Fruit fly (Drosophila melanogaster): Measurements from ENCODE around the gene ATPsynCF6.

Gene ATPsynCF6

dm6 chr3R:23335577-23335976 is 20.3 kb downstream of the ATPsynCF6 start (continued):
- TF ChIP-seq Dbx (GFP tag; IDR thresholded peaks at IDR 0.05) (peak; percentile 84), CG11696 (GFP tag; IDR thresholded peaks at IDR 0.05) (peak; percentile 56; the same call in 1 of the 2 replicates), tio (GFP tag; optimal IDR thresholded peaks at IDR 0.05) (peak; percentile 62), Opbp (GFP tag; IDR thresholded peaks at IDR 0.05; ENCODE audit: partially characterized antibody) (no peak), CG12299 (tag; optimal IDR thresholded peaks at IDR 0.05) (peak; percentile 67), Optix (GFP tag; IDR thresholded peaks at IDR 0.05) (0 out of 3 replicates have a peak, but pooled peaks have one; percentile 37), chn (GFP tag; optimal IDR thresholded peaks at IDR 0.05) (no peak), pnt (GFP tag; optimal IDR thresholded peaks at IDR 0.05) (no peak), abd-A (tag; optimal IDR thresholded peaks at IDR 0.05) (no peak), Ets65A (GFP tag) (peak; percentile 75), CG13123 (GFP tag; optimal IDR thresholded peaks at IDR 0.05) (no peak), CG9727 (GFP tag; optimal IDR thresholded peaks at IDR 0.05) (peak; percentile 87), CTCF (GFP tag; optimal IDR thresholded peaks at IDR 0.05) (no peak), luna (GFP tag; optimal IDR thresholded peaks at IDR 0.05) (no peak), Vsx1 (GFP tag; optimal IDR thresholded peaks at IDR 0.05) (peak; percentile 58), Fer1 (GFP tag; optimal IDR thresholded peaks at IDR 0.05) (peak; percentile 93), CG11247 (GFP tag; IDR thresholded peaks at IDR 0.05) (peak; percentile 67; the same call in 1 of the 2 replicates), CG18599 (GFP tag; optimal IDR thresholded peaks at IDR 0.05) (peak; percentile 94), CG4404 (GFP tag; IDR thresholded peaks at IDR 0.05) (0 out of 2 replicates have a peak, but pooled peaks have one; percentile 23), CG15269 (tag; optimal IDR thresholded peaks at IDR 0.05) (peak; percentile 87), amos (GFP tag; IDR thresholded peaks at IDR 0.05; ENCODE audit: partially characterized antibody) (no peak), pho (GFP tag; optimal IDR thresholded peaks at IDR 0.05) (no peak), unpg (GFP tag; optimal IDR thresholded peaks at IDR 0.05) (peak; percentile 79), CG14441 (GFP tag; IDR thresholded peaks at IDR 0.05) (peak; percentile 25; the same call in 1 of the 2 replicates), tap (tag; optimal IDR thresholded peaks at IDR 0.05) (peak; percentile 67), Dp (GFP tag; optimal IDR thresholded peaks at IDR 0.05) (no peak), CG10267 (tag; optimal IDR thresholded peaks at IDR 0.05) (peak; percentile 70), CG17568 (GFP tag; optimal IDR thresholded peaks at IDR 0.05) (peak; percentile 18), CG16779 (GFP tag; IDR thresholded peaks at IDR 0.05) (no peak), CG2199 (GFP tag; IDR thresholded peaks at IDR 0.05) (no peak), CG7839 (tag; optimal IDR thresholded peaks at IDR 0.05) (peak; percentile 83), az2 (GFP tag; optimal IDR thresholded peaks at IDR 0.05) (peak; percentile 54), CG2875 (GFP tag; optimal IDR thresholded peaks at IDR 0.05) (peak; percentile 27), E2f1 (GFP tag; IDR thresholded peaks at IDR 0.05) (peak; percentile 48; the same call in 1 of the 2 replicates), bab2 (GFP tag; optimal IDR thresholded peaks at IDR 0.05) (no peak), CG11398 (GFP tag; optimal IDR thresholded peaks at IDR 0.05) (no peak), run (tag; optimal IDR thresholded peaks at IDR 0.05) (no peak), CG10321 (GFP tag; IDR thresholded peaks at IDR 0.05) (no peak), cg (GFP tag; optimal IDR thresholded peaks at IDR 0.05) (no peak), wek (GFP tag; optimal IDR thresholded peaks at IDR 0.05) (no peak), Med (GFP tag) (peak; percentile 91), Hsf (GFP tag; optimal IDR thresholded peaks at IDR 0.05) (no peak), klu (GFP tag; IDR thresholded peaks at IDR 0.05) (peak; percentile 62; the same call in 1 of the 2 replicates), Hr3 (GFP tag; optimal IDR thresholded peaks at IDR 0.05) (peak; percentile 62), Ssrp (tag; optimal IDR thresholded peaks at IDR 0.05) (peak; percentile 36), Sox100B (GFP tag; optimal IDR thresholded peaks at IDR 0.05) (peak; percentile 79), maf-S (GFP tag; optimal IDR thresholded peaks at IDR 0.05) (no peak), H2.0 (GFP tag; IDR thresholded peaks at IDR 0.05) (peak; percentile 36), Sry-β (GFP tag; optimal IDR thresholded peaks at IDR 0.05) (peak; percentile 18), CG9932 (GFP tag; IDR thresholded peaks at IDR 0.05) (peak; percentile 74), CG5245 (GFP tag; optimal IDR thresholded peaks at IDR 0.05) (no peak), Tbp (GFP tag; optimal IDR thresholded peaks at IDR 0.05) (no peak)

All from whole organism, embryonic.